Worm (Caenorhabditis elegans) whole organism, L2 larva: ENCODE measurements around the gene col-110.

Experiments used
- R02D3.7 ChIP-seq: fragments of 150-350 bp; optimal IDR thresholded peaks from 2 replicates; lab custom pipeline; 2014; ENCODE audit warnings: missing biosample characterization, missing genetic modification characterization
- Y55F3AM.14 ChIP-seq: fragments of 200-800 bp; sonication (Bioruptor generic); optimal IDR thresholded peaks from 2 replicates; lab custom pipeline; 2018; ENCODE audit warnings: mild to moderate bottlenecking, missing genetic modification characterization, missing compliant biosample characterization
- ZK546.5 ChIP-seq: sonication (generic microtip); optimal IDR thresholded peaks from 2 replicates; lab custom pipeline; 2017; ENCODE audit warnings: missing biosample characterization, missing genetic modification characterization
- alr-1 ChIP-seq: fragments of 150-350 bp; optimal IDR thresholded peaks from 2 replicates; lab custom pipeline; 2014; ENCODE audit warnings: missing biosample characterization, missing genetic modification characterization
- aly-2 ChIP-seq: fragments of 150-350 bp; optimal IDR thresholded peaks from 2 replicates; lab custom pipeline; 2014; ENCODE audit warnings: missing biosample characterization, missing genetic modification characterization
- ama-1 ChIP-seq: fragments of 150-350 bp; optimal IDR thresholded peaks from 2 replicates; lab custom pipeline; 2018; ENCODE audit warnings: inconsistent platforms
- blmp-1 ChIP-seq: sonication (generic microtip); optimal IDR thresholded peaks from 2 replicates; lab custom pipeline; 2017; ENCODE audit warnings: missing genetic modification characterization, mild to moderate bottlenecking, missing compliant biosample characterization, antibody characterized with exemption, moderate library complexity; ENCODE audit not compliant: insufficient read depth
- ceh-16 ChIP-seq: fragments of 150-350 bp; optimal IDR thresholded peaks from 2 replicates; lab custom pipeline; 2014; ENCODE audit warnings: missing biosample characterization, missing genetic modification characterization
- ceh-82 ChIP-seq: fragments of 150-350 bp; optimal IDR thresholded peaks from 2 replicates; lab custom pipeline; 2014; ENCODE audit warnings: missing biosample characterization, missing genetic modification characterization
- dmd-4 ChIP-seq: sonication (generic microtip); optimal IDR thresholded peaks from 2 replicates; lab custom pipeline; 2017; ENCODE audit warnings: missing biosample characterization, missing genetic modification characterization
- egl-27 ChIP-seq: sonication (generic microtip); optimal IDR thresholded peaks from 3 replicates; lab custom pipeline; 2017; ENCODE audit warnings: missing biosample characterization, missing genetic modification reagents, missing genetic modification characterization
- elt-1 ChIP-seq: fragments of 150-350 bp; optimal IDR thresholded peaks from 2 replicates; lab custom pipeline; 2014; ENCODE audit warnings: missing biosample characterization, missing genetic modification characterization
- elt-3 ChIP-seq: sonication (generic microtip); optimal IDR thresholded peaks from 2 replicates; lab custom pipeline; 2017; ENCODE audit warnings: missing biosample characterization, missing genetic modification characterization
- fos-1 ChIP-seq: fragments of 150-350 bp; optimal IDR thresholded peaks from 2 replicates; lab custom pipeline; 2014; ENCODE audit warnings: missing biosample characterization, missing genetic modification characterization
- lin-39 ChIP-seq: fragments of 150-350 bp; optimal IDR thresholded peaks from 2 replicates; lab custom pipeline; 2014; ENCODE audit warnings: missing biosample characterization, missing genetic modification reagents, missing genetic modification characterization
- lsy-2 ChIP-seq, 2 experiments: fragments of 150-350 bp in 1 of 2; sonication (generic microtip) in 1 of 2; optimal IDR thresholded peaks; 2 replicates each; lab custom pipeline; 2014 to 2017; ENCODE audit warnings: missing biosample characterization in 2 of 2, missing genetic modification characterization in 2 of 2
- mdl-1 ChIP-seq, 2 experiments: fragments of 150-350 bp in 1 of 2; sonication (generic microtip) in 1 of 2; optimal IDR thresholded peaks; 2 replicates each; lab custom pipeline; 2017; ENCODE audit warnings: missing biosample characterization in 2 of 2, missing genetic modification characterization in 2 of 2
- nhr-12 ChIP-seq: fragments of 150-350 bp; optimal IDR thresholded peaks from 2 replicates; lab custom pipeline; 2014; ENCODE audit warnings: missing biosample characterization, missing genetic modification characterization
- nhr-129 ChIP-seq: fragments of 150-350 bp; optimal IDR thresholded peaks from 2 replicates; lab custom pipeline; 2014; ENCODE audit warnings: missing biosample characterization, missing genetic modification characterization
- nhr-21 ChIP-seq: fragments of 150-350 bp; optimal IDR thresholded peaks from 2 replicates; lab custom pipeline; 2014; ENCODE audit warnings: missing biosample characterization, missing genetic modification characterization
- nhr-23 ChIP-seq: fragments of 150-350 bp; optimal IDR thresholded peaks from 2 replicates; lab custom pipeline; 2014; ENCODE audit warnings: missing biosample characterization, missing genetic modification reagents, missing genetic modification characterization
- nhr-237 ChIP-seq: fragments of 150-350 bp; optimal IDR thresholded peaks from 2 replicates; lab custom pipeline; 2014; ENCODE audit warnings: missing biosample characterization, missing genetic modification characterization
- nhr-25 ChIP-seq: fragments of 150-350 bp; sonication (generic microtip); optimal IDR thresholded peaks from 3 replicates; lab custom pipeline; 2014; ENCODE audit warnings: missing biosample characterization, missing genetic modification characterization
- nhr-6 ChIP-seq: fragments of 150-350 bp; optimal IDR thresholded peaks from 2 replicates; lab custom pipeline; 2014; ENCODE audit warnings: missing biosample characterization, missing genetic modification characterization
- nhr-77 ChIP-seq: fragments of 150-350 bp; optimal IDR thresholded peaks from 2 replicates; lab custom pipeline; 2014; ENCODE audit warnings: missing biosample characterization, missing genetic modification characterization
- sem-4 ChIP-seq: fragments of 150-350 bp; optimal IDR thresholded peaks from 2 replicates; lab custom pipeline; 2014; ENCODE audit warnings: missing biosample characterization, missing genetic modification reagents, missing genetic modification characterization
- skn-1 ChIP-seq: sonication (generic microtip); optimal IDR thresholded peaks from 2 replicates; lab custom pipeline; 2017; ENCODE audit warnings: missing biosample characterization, missing genetic modification characterization
- sma-9 ChIP-seq, 2 experiments: fragments of 150-350 bp in 1 of 2; sonication (generic microtip) in 1 of 2; optimal IDR thresholded peaks; 2 replicates each; lab custom pipeline; 2014 to 2016; ENCODE audit warnings: missing genetic modification characterization in 2 of 2, mild to moderate bottlenecking in 1 of 2, missing biosample characterization in 1 of 2, missing compliant biosample characterization in 1 of 2, missing genetic modification reagents in 1 of 2, moderate library complexity in 1 of 2
- snpc-4 ChIP-seq: fragments of 150-350 bp; optimal IDR thresholded peaks from 2 replicates; lab custom pipeline; 2014; ENCODE audit warnings: missing biosample characterization, missing genetic modification characterization
- unc-39 ChIP-seq: fragments of 150-350 bp; optimal IDR thresholded peaks from 2 replicates; lab custom pipeline; 2014; ENCODE audit warnings: missing biosample characterization, missing genetic modification characterization
- unc-55 ChIP-seq: fragments of 150-350 bp; sonication (generic microtip); optimal IDR thresholded peaks from 3 replicates; lab custom pipeline; 2014; ENCODE audit warnings: missing biosample characterization, missing genetic modification reagents, missing genetic modification characterization
- unc-62 ChIP-seq: fragments of 150-350 bp; optimal IDR thresholded peaks from 2 replicates; lab custom pipeline; 2014; ENCODE audit warnings: missing biosample characterization, missing genetic modification reagents, missing genetic modification characterization
- ztf-1 ChIP-seq: fragments of 200-800 bp; sonication (Bioruptor generic); conservative IDR thresholded peaks from 2 replicates; pipeline ENCODE4 v1.3.6; 2022; ENCODE audit warnings: missing genetic modification characterization, missing compliant biosample characterization

Gene col-110

DNA sequence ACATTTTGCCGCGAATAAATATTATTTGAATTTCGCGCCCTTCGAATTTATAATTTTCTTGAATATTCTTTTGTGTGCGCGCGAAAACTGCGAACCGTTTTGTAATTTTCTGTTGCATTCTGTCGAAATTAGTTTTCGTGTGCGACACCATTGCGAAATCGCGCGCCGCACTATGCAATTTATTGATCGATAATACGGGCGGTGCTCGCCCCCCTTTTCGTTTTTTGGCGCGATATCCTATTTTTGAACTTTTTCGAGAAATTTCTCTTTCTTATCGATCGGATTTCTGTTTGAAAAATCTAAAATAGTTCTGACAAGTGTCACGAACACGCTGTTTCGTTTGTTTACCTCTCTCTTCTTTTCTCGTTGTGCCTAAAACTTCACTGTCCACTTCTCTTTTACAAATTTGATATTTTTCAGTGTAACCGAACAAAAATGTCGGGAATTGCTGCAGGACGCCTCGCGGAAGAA, 41.2 kb upstream of the col-110 start, which contains the start of gene ubc-9 (continued):
- TF ChIP-seq sma-9 (GFP tag; optimal IDR thresholded peaks at IDR 0.05; lab: Kevin White, UChicago), result peak; percentile 49
- no peak for TF ChIP-seq sma-9 (tag; optimal IDR thresholded peaks at IDR 0.05; lab: Kevin White, UChicago)
- peak; percentile 57 for TF ChIP-seq nhr-21 (tag; lab: Kevin White, UChicago)
- TF ChIP-seq mdl-1 (tag; optimal IDR thresholded peaks at IDR 0.05; lab: Kevin White, UChicago), result no peak
- TF ChIP-seq fos-1 (tag; lab: Kevin White, UChicago), result peak; percentile 32
- TF ChIP-seq skn-1 (tag; lab: Kevin White, UChicago), result peak; percentile 41

DNA sequence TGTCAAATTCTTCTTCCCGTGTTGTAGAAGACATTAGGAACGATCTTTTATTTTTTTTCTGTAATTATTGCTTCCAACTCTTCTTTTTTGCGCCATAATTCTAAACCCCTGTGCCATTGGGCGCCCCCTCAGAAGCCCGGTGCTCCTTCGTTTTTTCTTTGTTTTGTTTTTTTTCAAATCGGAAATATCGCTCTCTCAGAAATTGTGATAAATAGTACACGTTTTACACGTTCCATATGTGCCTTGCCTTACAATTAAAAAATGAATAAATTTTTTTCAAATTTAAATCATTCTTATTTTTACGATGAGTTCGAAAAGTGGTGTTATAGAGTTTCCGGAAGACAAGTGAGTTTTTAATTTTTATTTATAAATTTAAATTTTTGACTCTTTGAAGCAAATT, 40.0 kb upstream of the col-110 start, which contains the start of gene F29B9.7:
F29B9.7 (plus strand) TSS at position 301 of the 400 bp plus-strand sequence.
- TF ChIP-seq skn-1 (tag; lab: Kevin White, UChicago) (no peak), ztf-1 (GFP tag; lab: Robert Waterston, UW) (no peak), elt-3 (tag; lab: Kevin White, UChicago) (no peak)

DNA sequence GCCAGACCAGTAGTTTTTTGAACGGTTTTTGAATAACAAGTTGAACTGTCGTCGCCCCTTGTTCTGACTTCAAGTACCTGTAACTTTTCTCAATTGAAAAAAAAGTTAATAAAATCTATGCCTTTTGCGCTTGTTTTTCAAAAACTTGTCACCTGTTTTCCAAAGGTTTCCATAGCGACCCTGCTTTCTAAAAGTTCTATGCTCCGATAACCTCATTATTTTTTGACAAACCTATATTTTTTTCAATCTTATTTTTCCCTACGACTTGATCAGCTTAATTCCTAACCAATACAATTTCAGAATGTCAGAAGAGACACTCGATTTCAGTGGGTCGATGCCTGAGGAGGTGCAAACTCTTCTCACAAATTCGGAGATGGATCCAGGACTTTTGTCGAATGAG, 37.9 kb upstream of the col-110 start, which contains the start of gene F29B9.8:
F29B9.8 (plus strand) TSS at position 301 of the 400 bp plus-strand sequence.
- no peak for TF ChIP-seq nhr-12 (tag; lab: Kevin White, UChicago)

DNA sequence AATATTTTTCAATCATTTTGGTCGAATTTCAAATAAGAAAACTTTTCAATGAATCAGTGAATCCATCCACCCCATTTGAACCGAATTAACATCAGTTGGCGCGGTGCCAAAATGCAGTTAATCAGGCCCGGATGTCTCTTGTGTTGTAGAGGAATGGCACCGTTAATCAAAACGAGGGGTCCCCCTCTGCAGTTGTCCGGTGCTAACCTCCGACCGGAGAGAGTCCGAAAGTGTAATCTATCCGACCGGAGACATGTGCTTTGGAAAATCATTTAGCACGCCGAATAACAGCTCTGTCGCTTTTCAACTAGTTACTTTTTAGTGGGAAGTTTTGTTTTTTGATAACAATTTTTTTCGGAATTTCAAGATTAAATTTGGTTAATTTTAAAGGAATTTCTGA, 35.8 kb upstream of the col-110 start:
- TF ChIP-seq nhr-12 (tag; lab: Kevin White, UChicago), result no peak
- TF ChIP-seq elt-3 (tag; lab: Kevin White, UChicago), result no peak
- TF ChIP-seq snpc-4 (tag; lab: Kevin White, UChicago), result no peak
- TF ChIP-seq alr-1 (tag; lab: Kevin White, UChicago), result no peak
- TF ChIP-seq ZK546.5 (tag; lab: Kevin White, UChicago), result no peak
- no peak for TF ChIP-seq blmp-1 (tag; lab: Kevin White, UChicago)
- no peak for TF ChIP-seq lin-39 (tag; lab: Kevin White, UChicago)
- TF ChIP-seq nhr-6 (tag; lab: Kevin White, UChicago), result no peak
- no peak for TF ChIP-seq dmd-4
- no peak for TF ChIP-seq egl-27 (tag; lab: Kevin White, UChicago)
- TF ChIP-seq sma-9 (GFP tag; optimal IDR thresholded peaks at IDR 0.05; lab: Kevin White, UChicago), result no peak
- TF ChIP-seq sma-9 (tag; optimal IDR thresholded peaks at IDR 0.05; lab: Kevin White, UChicago), result no peak
- no peak for TF ChIP-seq ama-1
- TF ChIP-seq R02D3.7 (tag; lab: Kevin White, UChicago), result no peak
- no peak for TF ChIP-seq nhr-129
- no peak for TF ChIP-seq unc-39 (tag; lab: Kevin White, UChicago)
- TF ChIP-seq unc-62 (GFP tag; lab: Kevin White, UChicago), result no peak
- no peak for TF ChIP-seq unc-55 (GFP tag; lab: Kevin White, UChicago)
- no peak for TF ChIP-seq skn-1 (tag; lab: Kevin White, UChicago)
- TF ChIP-seq nhr-21 (tag; lab: Kevin White, UChicago), result no peak
- no peak for TF ChIP-seq fos-1 (tag; lab: Kevin White, UChicago)

DNA sequence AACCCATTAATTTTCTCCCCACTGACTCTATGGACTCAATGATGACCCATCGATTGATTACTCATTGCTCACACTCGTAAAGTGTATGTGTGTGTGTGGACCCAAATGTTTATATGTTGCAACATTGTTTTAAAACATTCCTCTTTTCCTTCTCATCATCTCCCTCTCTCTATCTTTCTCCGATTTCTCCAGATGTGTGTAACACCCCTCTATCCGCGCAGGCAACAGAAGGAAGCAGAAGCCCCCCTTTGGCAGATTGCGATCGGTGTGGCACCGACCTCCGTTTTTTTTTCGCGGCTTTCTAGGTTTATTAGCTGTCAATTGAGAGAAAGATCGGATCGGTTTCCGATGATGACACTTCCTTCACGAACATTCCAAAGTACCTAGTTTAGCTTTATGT, 34.1 kb upstream of the col-110 start:
- TF ChIP-seq sem-4 (tag; lab: Kevin White, UChicago) (peak; percentile 20), lsy-2 (tag; optimal IDR thresholded peaks at IDR 0.05; lab: Kevin White, UChicago) (no peak), nhr-25 (tag; lab: Kevin White, UChicago) (no peak), ZK546.5 (tag; lab: Kevin White, UChicago) (no peak), alr-1 (tag; lab: Kevin White, UChicago) (no peak), ztf-1 (GFP tag; lab: Robert Waterston, UW) (no peak)

DNA sequence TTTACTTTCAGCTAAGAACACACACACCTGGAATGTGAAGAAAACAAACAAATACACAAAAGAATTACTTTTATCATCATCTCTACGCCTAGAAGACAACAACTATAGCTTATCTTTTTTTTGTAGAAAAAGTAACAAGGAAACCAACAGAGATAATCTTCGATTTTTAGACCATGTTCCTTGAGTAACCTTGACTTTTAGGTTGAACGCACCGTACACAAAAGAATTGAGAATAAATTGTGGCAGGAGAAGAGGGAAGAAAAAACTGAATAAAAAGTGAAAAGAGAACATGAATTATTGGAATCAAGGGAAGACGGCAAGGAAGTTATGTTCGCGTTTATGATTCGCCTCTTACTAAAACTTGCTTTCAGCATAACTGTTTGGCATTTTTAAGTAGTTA, 31.5 kb upstream of the col-110 start:
- TF ChIP-seq egl-27 (tag; lab: Kevin White, UChicago) (no peak), nhr-237 (tag; lab: Kevin White, UChicago) (no peak), nhr-12 (tag; lab: Kevin White, UChicago) (no peak), lin-39 (tag; lab: Kevin White, UChicago) (no peak), ceh-16 (no peak), nhr-23 (no peak), snpc-4 (tag; lab: Kevin White, UChicago) (no peak), nhr-21 (tag; lab: Kevin White, UChicago) (no peak), fos-1 (tag; lab: Kevin White, UChicago) (peak; percentile 0), nhr-129 (no peak), aly-2 (tag; lab: Kevin White, UChicago) (no peak), ZK546.5 (tag; lab: Kevin White, UChicago) (no peak), blmp-1 (tag; lab: Kevin White, UChicago) (peak; percentile 85), ceh-82 (tag; lab: Kevin White, UChicago) (no peak), Y55F3AM.14 (GFP tag; lab: Kevin White, UChicago) (no peak), nhr-6 (tag; lab: Kevin White, UChicago) (no peak), nhr-77 (tag; lab: Kevin White, UChicago) (no peak), mdl-1 (tag; optimal IDR thresholded peaks at IDR 0.05; lab: Kevin White, UChicago) (no peak), sma-9 (GFP tag; optimal IDR thresholded peaks at IDR 0.05; lab: Kevin White, UChicago) (peak; percentile 45), sma-9 (tag; optimal IDR thresholded peaks at IDR 0.05; lab: Kevin White, UChicago) (no peak), elt-1 (tag; lab: Kevin White, UChicago) (no peak)
- TF ChIP-seq, all 48 proteins: peak for 3
